Fruit fly (Drosophila melanogaster) whole organism, adult: ENCODE results near the gene Dif.

Source experiments
- CG11617 ChIP-seq: fragments of 200-800 bp; sonication (Bioruptor generic); optimal IDR thresholded peaks from 2 replicates; lab custom pipeline; 2017; ENCODE audit warnings: mild to moderate bottlenecking, missing biosample characterization, missing genetic modification reagents, missing genetic modification characterization
- CG14711 ChIP-seq: fragments of 200-800 bp; sonication (Bioruptor generic); optimal IDR thresholded peaks from 2 replicates; lab custom pipeline; 2018; ENCODE audit warnings: missing biosample characterization, mild to moderate bottlenecking, missing genetic modification characterization, moderate library complexity
- CG33017 ChIP-seq: fragments of 200-800 bp; sonication (Bioruptor generic); optimal IDR thresholded peaks from 2 replicates; lab custom pipeline; 2018; ENCODE audit warnings: missing biosample characterization, mild to moderate bottlenecking, missing genetic modification characterization, moderate library complexity
- CG5204 ChIP-seq: fragments of 200-800 bp; sonication (Bioruptor generic); optimal IDR thresholded peaks from 2 replicates; lab custom pipeline; 2016; ENCODE audit warnings: missing biosample characterization, missing genetic modification characterization
- bab1 ChIP-seq: fragments of 200-800 bp; sonication (Bioruptor generic); optimal IDR thresholded peaks from 3 replicates; lab custom pipeline; 2019; ENCODE audit warnings: missing biosample characterization, mild to moderate bottlenecking, missing genetic modification characterization, moderate library complexity
- cic ChIP-seq: fragments of 200-800 bp; sonication (Bioruptor generic); optimal IDR thresholded peaks from 2 replicates; lab custom pipeline; 2017; ENCODE audit warnings: missing biosample characterization, mild to moderate bottlenecking, missing genetic modification characterization, moderate library complexity
- kay ChIP-seq: fragments of 200-800 bp; sonication (Bioruptor generic); peaks from one replicate; lab custom pipeline; 2016; ENCODE audit warnings: missing biosample characterization, missing genetic modification characterization, borderline replicate concordance
- pad ChIP-seq: fragments of 200-800 bp; sonication (Bioruptor generic); optimal IDR thresholded peaks from 3 replicates; lab custom pipeline; 2017; ENCODE audit warnings: missing biosample characterization, missing genetic modification characterization, mild to moderate bottlenecking, moderate library complexity, missing genetic modification reagents

DNA sequence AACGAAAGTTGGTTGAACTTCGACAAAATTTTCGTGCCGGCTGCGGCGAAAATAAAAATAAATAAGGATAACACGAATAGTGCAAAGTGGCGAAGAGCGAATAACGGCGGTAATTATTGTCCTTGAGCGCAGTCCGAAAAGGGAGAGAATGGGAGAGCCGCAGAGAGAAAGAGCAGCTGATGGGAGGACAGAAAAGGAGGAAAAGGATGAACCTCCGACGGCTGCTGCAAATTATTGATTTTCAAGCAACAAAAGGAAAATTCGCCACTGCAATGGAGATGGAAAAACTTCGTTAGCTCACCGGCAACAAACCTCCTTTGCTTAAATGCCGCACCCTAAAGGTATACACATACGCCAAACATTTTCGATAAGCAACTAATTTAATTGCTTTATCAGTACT is 50.2 kb downstream of the Dif start:
- TF ChIP-seq kay (GFP tag; lab: Kevin White, UChicago) (no peak), CG11617 (GFP tag; lab: Kevin White, UChicago) (no peak), CG5204 (no peak), CG14711 (tag; lab: Kevin White, UChicago) (no peak), pad (no peak), CG33017 (tag; lab: Kevin White, UChicago) (no peak), bab1 (GFP tag; lab: Kevin White, UChicago) (no peak), cic (GFP tag; lab: Kevin White, UChicago) (no peak)
